Fruit fly (Drosophila melanogaster) whole organism, prepupa: ENCODE results near the gene Nf-YB.

ENCODE experiments used
- Blimp-1 ChIP-seq: fragments of 200-800 bp; sonication (Bioruptor generic); optimal IDR thresholded peaks from 3 replicates; lab custom pipeline; 2017; ENCODE audit warnings: missing biosample characterization, missing genetic modification characterization, mild to moderate bottlenecking, moderate library complexity, missing genetic modification reagents
- CG10631 ChIP-seq: fragments of 200-800 bp; sonication (Bioruptor generic); optimal IDR thresholded peaks from 2 replicates; lab custom pipeline; 2016; ENCODE audit warnings: missing biosample characterization, missing genetic modification characterization
- CG10669 ChIP-seq: fragments of 200-800 bp; sonication (Bioruptor generic); optimal IDR thresholded peaks from 3 replicates; lab custom pipeline; 2018; ENCODE audit warnings: missing biosample characterization, mild to moderate bottlenecking, missing genetic modification characterization, moderate library complexity
- CG11294 ChIP-seq: fragments of 200-800 bp; sonication (Bioruptor generic); IDR thresholded peaks from 2 replicates; pipeline ENCODE4 v1.3.6; 2022; ENCODE audit warnings: missing biosample characterization, missing genetic modification characterization
- CG11762 ChIP-seq: fragments of 200-800 bp; sonication (Bioruptor generic); optimal IDR thresholded peaks from 3 replicates; lab custom pipeline; 2016; ENCODE audit warnings: missing biosample characterization, missing genetic modification characterization; ENCODE audit not compliant: insufficient read depth
- CG16779 ChIP-seq: fragments of 200-800 bp; sonication (Bioruptor generic); optimal IDR thresholded peaks from 3 replicates; lab custom pipeline; 2017; ENCODE audit warnings: missing biosample characterization, mild to moderate bottlenecking, missing genetic modification characterization
- CG3032 ChIP-seq: fragments of 200-800 bp; optimal IDR thresholded peaks from 2 replicates; lab custom pipeline; 2019; ENCODE audit warnings: missing biosample characterization, mild to moderate bottlenecking, missing genetic modification characterization, moderate library complexity
- CG31627 ChIP-seq: fragments of 200-800 bp; sonication (Bioruptor generic); optimal IDR thresholded peaks from 3 replicates; lab custom pipeline; 2016; ENCODE audit warnings: missing biosample characterization, missing genetic modification characterization
- CG32006 ChIP-seq: fragments of 200-800 bp; sonication (Bioruptor generic); optimal IDR thresholded peaks from 3 replicates; lab custom pipeline; 2017; ENCODE audit warnings: missing biosample characterization, mild to moderate bottlenecking, missing genetic modification characterization
- CG4318 ChIP-seq: fragments of 200-800 bp; sonication (Bioruptor generic); optimal IDR thresholded peaks from 3 replicates; lab custom pipeline; 2017; ENCODE audit warnings: missing biosample characterization, mild to moderate bottlenecking, missing genetic modification characterization
- CG6163 ChIP-seq: fragments of 200-800 bp; sonication (Bioruptor generic); IDR thresholded peaks from 3 replicates; pipeline ENCODE4 v1.3.6; 2022; ENCODE audit warnings: missing biosample characterization, missing genetic modification characterization
- CG6276 ChIP-seq: fragments of 200-800 bp; sonication (Bioruptor generic); optimal IDR thresholded peaks from 2 replicates; lab custom pipeline; 2017; ENCODE audit warnings: missing biosample characterization, mild to moderate bottlenecking, missing genetic modification characterization
- CG6792 ChIP-seq: fragments of 200-800 bp; sonication (Bioruptor generic); optimal IDR thresholded peaks from 3 replicates; lab custom pipeline; 2016; ENCODE audit warnings: missing biosample characterization, missing genetic modification characterization
- CG6808 ChIP-seq: fragments of 200-800 bp; sonication (Bioruptor generic); optimal IDR thresholded peaks from 3 replicates; lab custom pipeline; 2017; ENCODE audit warnings: missing biosample characterization, missing genetic modification characterization, mild to moderate bottlenecking, moderate library complexity, missing genetic modification reagents
- CG8319 ChIP-seq: fragments of 200-800 bp; sonication (Bioruptor generic); optimal IDR thresholded peaks from 3 replicates; lab custom pipeline; 2016; ENCODE audit warnings: missing biosample characterization, missing genetic modification characterization
- CG8632 ChIP-seq: fragments of 200-800 bp; sonication (Bioruptor generic); optimal IDR thresholded peaks from 3 replicates; lab custom pipeline; 2016; ENCODE audit warnings: missing biosample characterization, missing genetic modification characterization
- Ets21C ChIP-seq: fragments of 200-800 bp; sonication (Bioruptor generic); optimal IDR thresholded peaks from 3 replicates; lab custom pipeline; 2016; ENCODE audit warnings: missing biosample characterization, missing genetic modification characterization
- Ets96B ChIP-seq: fragments of 200-800 bp; optimal IDR thresholded peaks from 2 replicates; lab custom pipeline; 2019; ENCODE audit warnings: missing biosample characterization, mild to moderate bottlenecking, missing genetic modification characterization, moderate library complexity
- Gug ChIP-seq: fragments of 200-800 bp; sonication (Bioruptor generic); IDR thresholded peaks from 2 replicates; pipeline ENCODE4 v1.3.6; 2022; ENCODE audit warnings: missing biosample characterization, missing genetic modification characterization
- Hr4 ChIP-seq: fragments of 200-800 bp; sonication (Bioruptor generic); optimal IDR thresholded peaks from 3 replicates; lab custom pipeline; 2016; ENCODE audit warnings: missing biosample characterization, missing genetic modification characterization
- Met ChIP-seq: fragments of 200-800 bp; sonication (Bioruptor generic); optimal IDR thresholded peaks from 3 replicates; lab custom pipeline; 2016; ENCODE audit warnings: missing biosample characterization, missing genetic modification characterization
- Smox ChIP-seq: fragments of 200-800 bp; sonication (Bioruptor generic); optimal IDR thresholded peaks from 3 replicates; lab custom pipeline; 2016; ENCODE audit warnings: missing biosample characterization, missing genetic modification characterization
- Sox14 ChIP-seq: fragments of 200-800 bp; sonication (Bioruptor generic); optimal IDR thresholded peaks from 3 replicates; lab custom pipeline; 2016; ENCODE audit warnings: missing biosample characterization, missing genetic modification characterization
- Sox15 ChIP-seq: fragments of 200-800 bp; sonication (Bioruptor generic); optimal IDR thresholded peaks from 3 replicates; lab custom pipeline; 2016; ENCODE audit warnings: missing biosample characterization, missing genetic modification characterization
- achi ChIP-seq: fragments of 200-800 bp; sonication (Bioruptor generic); optimal IDR thresholded peaks from 3 replicates; lab custom pipeline; 2016; ENCODE audit warnings: missing biosample characterization, missing genetic modification characterization
- acj6 ChIP-seq: fragments of 200-800 bp; sonication (Bioruptor generic); optimal IDR thresholded peaks from 3 replicates; lab custom pipeline; 2016; ENCODE audit warnings: missing biosample characterization, missing genetic modification characterization
- cyc ChIP-seq: fragments of 200-800 bp; sonication (Bioruptor generic); optimal IDR thresholded peaks from 3 replicates; lab custom pipeline; 2016; ENCODE audit warnings: missing biosample characterization, missing genetic modification characterization
- eg ChIP-seq: fragments of 200-800 bp; sonication (Bioruptor generic); IDR thresholded peaks from 3 replicates; pipeline ENCODE4 v1.3.6; 2022; ENCODE audit warnings: missing biosample characterization, missing genetic modification characterization
- lz ChIP-seq: fragments of 200-800 bp; sonication (Bioruptor generic); optimal IDR thresholded peaks from 3 replicates; lab custom pipeline; 2016; ENCODE audit warnings: missing biosample characterization, missing genetic modification characterization
- pdm3 ChIP-seq: fragments of 200-800 bp; sonication (Bioruptor generic); optimal IDR thresholded peaks from 3 replicates; lab custom pipeline; 2016; ENCODE audit warnings: missing biosample characterization, missing genetic modification characterization
- spab ChIP-seq: fragments of 200-800 bp; sonication (Bioruptor generic); optimal IDR thresholded peaks from 2 replicates; lab custom pipeline; 2017; ENCODE audit warnings: missing biosample characterization, mild to moderate bottlenecking, missing genetic modification characterization, missing genetic modification reagents
- ss ChIP-seq, 2 experiments: fragments of 200-800 bp; sonication (Bioruptor generic); optimal IDR thresholded peaks; 2 replicates in 1 of 2; 3 replicates in 1 of 2; lab custom pipeline; 2017 to 2018; ENCODE audit warnings: mild to moderate bottlenecking in 2 of 2, missing biosample characterization in 2 of 2, missing genetic modification characterization in 2 of 2, moderate library complexity in 1 of 2
- svp ChIP-seq: fragments of 200-800 bp; sonication (Bioruptor generic); peaks from one replicate; lab custom pipeline; 2016; ENCODE audit warnings: missing biosample characterization, missing genetic modification characterization
- topi ChIP-seq: fragments of 200-800 bp; sonication (Bioruptor generic); optimal IDR thresholded peaks from 3 replicates; lab custom pipeline; 2016; ENCODE audit warnings: missing biosample characterization, missing genetic modification characterization
- vri ChIP-seq: fragments of 200-800 bp; sonication (Bioruptor generic); optimal IDR thresholded peaks from 3 replicates; lab custom pipeline; 2016; ENCODE audit warnings: missing biosample characterization, mild to moderate bottlenecking, missing genetic modification characterization

The Nf-YB gene

dm6 chr2L:19722517-19722916 lies 13.3 kb upstream of the Nf-YB start (continued):
- TF ChIP-seq CG11762 (GFP tag; lab: Kevin White, UChicago) (no peak), topi (GFP tag; lab: Kevin White, UChicago) (peak; percentile 6), Ets96B (tag; lab: Kevin White, UChicago) (no peak), Ets21C (GFP tag; lab: Kevin White, UChicago) (peak; percentile 22), Blimp-1 (GFP tag; lab: Kevin White, UChicago) (no peak), Smox (GFP tag; lab: Kevin White, UChicago) (peak; percentile 13), ss (GFP tag; optimal IDR thresholded peaks at IDR 0.05; lab: Kevin White, UChicago) (no peak), Sox14 (GFP tag; lab: Kevin White, UChicago) (no peak), CG31627 (GFP tag; lab: Kevin White, UChicago) (peak; percentile 45), Met (GFP tag; lab: Kevin White, UChicago) (peak; percentile 24), cyc (GFP tag; lab: Kevin White, UChicago) (no peak), spab (GFP tag; lab: Kevin White, UChicago) (no peak), CG11294 (GFP tag; lab: Robert Waterston, UW) (no peak), lz (GFP tag; lab: Kevin White, UChicago) (peak; percentile 20)

dm6 chr2L:19750571-19750970 lies 14.7 kb downstream of the Nf-YB start:
- no peak for TF ChIP-seq Gug (GFP tag; lab: Robert Waterston, UW)
- no peak for TF ChIP-seq CG3032 (tag; lab: Kevin White, UChicago)
- no peak for TF ChIP-seq CG8319 (GFP tag; lab: Kevin White, UChicago)

dm6 chr2L:19755015-19755414 lies 19.2 kb downstream of the Nf-YB start:
- TF ChIP-seq Hr4 (GFP tag; lab: Kevin White, UChicago) (no peak), CG11294 (GFP tag; lab: Robert Waterston, UW) (no peak), CG4318 (GFP tag; lab: Kevin White, UChicago) (no peak), acj6 (GFP tag; lab: Kevin White, UChicago) (no peak), Sox15 (no peak), svp (GFP tag; lab: Kevin White, UChicago) (no peak), CG6276 (no peak), vri (GFP tag; lab: Kevin White, UChicago) (no peak), CG10631 (no peak), cyc (GFP tag; lab: Kevin White, UChicago) (no peak), pdm3 (GFP tag; lab: Kevin White, UChicago) (no peak), Gug (GFP tag; lab: Robert Waterston, UW) (no peak), topi (GFP tag; lab: Kevin White, UChicago) (no peak), CG3032 (tag; lab: Kevin White, UChicago) (no peak)

dm6 chr2L:19756040-19756439 lies 20.2 kb downstream of the Nf-YB start:
- TF ChIP-seq CG6163 (GFP tag; lab: Robert Waterston, UW): no peak
- TF ChIP-seq CG6792 (GFP tag; lab: Kevin White, UChicago): no peak
- no peak for TF ChIP-seq CG8319 (GFP tag; lab: Kevin White, UChicago)
- no peak for TF ChIP-seq Ets96B (tag; lab: Kevin White, UChicago)
- no peak for TF ChIP-seq CG4318 (GFP tag; lab: Kevin White, UChicago)
- TF ChIP-seq CG16779: no peak
- TF ChIP-seq Hr4 (GFP tag; lab: Kevin White, UChicago): no peak
- no peak for TF ChIP-seq CG32006
- TF ChIP-seq CG31627 (GFP tag; lab: Kevin White, UChicago): no peak
- no peak for TF ChIP-seq achi (GFP tag; lab: Kevin White, UChicago)
- TF ChIP-seq CG10669 (GFP tag; lab: Kevin White, UChicago): no peak
- no peak for TF ChIP-seq CG6808 (GFP tag; lab: Kevin White, UChicago)

dm6 chr2L:19756716-19757115 lies 20.9 kb downstream of the Nf-YB start, which contains the start of gene CG10631:
Gene CG10631 (minus strand): TSS chr2L:19756904.
- TF ChIP-seq eg (GFP tag; lab: Robert Waterston, UW): peak; percentile 10; the same call in 1 of the 3 replicates
- TF ChIP-seq CG8632: no peak
